Worm (Caenorhabditis elegans): Measurements from ENCODE around the gene R12C12.7.

DNA sequence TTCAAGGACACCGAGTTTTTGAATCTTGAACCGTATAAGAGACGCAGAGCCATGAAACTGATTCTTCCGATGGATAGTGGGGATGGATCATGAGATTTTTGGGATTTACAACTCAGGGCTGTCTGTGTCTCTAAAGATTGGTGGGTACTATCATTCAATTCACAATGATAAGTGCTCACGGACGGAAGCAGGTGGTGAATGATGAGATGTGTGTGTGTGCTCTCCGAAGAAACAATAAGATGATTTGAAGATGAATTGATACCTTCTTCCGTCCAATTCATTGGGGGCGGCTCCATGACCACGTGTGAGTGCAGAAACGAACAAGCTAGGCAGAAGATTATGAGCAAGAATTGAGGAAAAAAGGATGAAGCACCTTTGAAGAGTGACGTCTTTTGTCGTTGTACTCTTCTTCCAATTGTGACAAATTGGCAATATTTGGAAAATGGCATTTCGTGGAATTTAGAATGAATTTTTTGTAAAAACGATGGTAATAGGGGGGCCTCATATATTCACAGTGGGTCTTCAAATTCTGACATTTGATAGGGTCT is 27.1 kb downstream of the R12C12.7 start:
- TF ChIP-seq flt-1 (GFP tag; IDR thresholded peaks at IDR 0.05) (no peak), T22C8.4 (GFP tag; IDR thresholded peaks at IDR 0.05) (no peak)

Measured in whole organism, midembryonic.